Fruit fly (Drosophila melanogaster) whole organism, embryonic: ENCODE data around the gene Jon65Aiii.
A peak's percentile ranks its signal among the peaks of the same experiment; 100 is the strongest.

Source experiments
- CG12744 ChIP-seq: fragments of 200-800 bp; sonication (Bioruptor generic); optimal IDR thresholded peaks from 2 replicates; lab custom pipeline; 2016; ENCODE audit warnings: missing biosample characterization, missing genetic modification characterization
- CG12769 ChIP-seq: fragments of 200-800 bp; sonication (Bioruptor generic); optimal IDR thresholded peaks from 2 replicates; lab custom pipeline; 2019; ENCODE audit warnings: missing biosample characterization, mild to moderate bottlenecking, missing genetic modification characterization, moderate library complexity
- CG1647 ChIP-seq: fragments of 200-800 bp; sonication (Bioruptor generic); optimal IDR thresholded peaks from 3 replicates; lab custom pipeline; 2016; ENCODE audit warnings: missing biosample characterization, missing genetic modification characterization
- CG4328 ChIP-seq: fragments of 200-800 bp; sonication (Bioruptor generic); optimal IDR thresholded peaks from 3 replicates; lab custom pipeline; 2017; ENCODE audit warnings: missing biosample characterization, missing genetic modification reagents, missing genetic modification characterization
- Deaf1 ChIP-seq: fragments of 200-800 bp; optimal IDR thresholded peaks from 3 replicates; lab custom pipeline; 2019; ENCODE audit warnings: missing biosample characterization, mild to moderate bottlenecking, missing genetic modification characterization, moderate library complexity
- chinmo ChIP-seq: fragments of 200-800 bp; sonication (Bioruptor generic); IDR thresholded peaks from 4 replicates; pipeline ENCODE4 v1.3.6; 2022; ENCODE audit warnings: missing biosample characterization, missing genetic modification characterization; ENCODE audit not compliant: partially characterized antibody
- crp ChIP-seq, 2 experiments: fragments of 200-800 bp; sonication (Bioruptor generic); optimal IDR thresholded peaks; 2 replicates in 1 of 2; 3 replicates in 1 of 2; lab custom pipeline; 2017; ENCODE audit warnings: missing biosample characterization in 2 of 2, missing genetic modification characterization in 2 of 2, mild to moderate bottlenecking in 1 of 2, moderate library complexity in 1 of 2
- dan ChIP-seq: fragments of 200-800 bp; sonication (Bioruptor generic); IDR thresholded peaks from 2 replicates; pipeline ENCODE4 v1.3.6; 2022; ENCODE audit warnings: missing biosample characterization, missing genetic modification characterization
- ewg ChIP-seq: fragments of 200-800 bp; sonication (Bioruptor generic); optimal IDR thresholded peaks from 3 replicates; lab custom pipeline; 2017; ENCODE audit warnings: mild to moderate bottlenecking, missing biosample characterization, missing genetic modification reagents, missing genetic modification characterization
- zen2 ChIP-seq: fragments of 200-800 bp; sonication (Bioruptor generic); IDR thresholded peaks from 3 replicates; pipeline ENCODE4 v1.3.6; 2022; ENCODE audit warnings: missing biosample characterization, missing genetic modification characterization; ENCODE audit not compliant: partially characterized antibody

Gene Jon65Aiii

DNA sequence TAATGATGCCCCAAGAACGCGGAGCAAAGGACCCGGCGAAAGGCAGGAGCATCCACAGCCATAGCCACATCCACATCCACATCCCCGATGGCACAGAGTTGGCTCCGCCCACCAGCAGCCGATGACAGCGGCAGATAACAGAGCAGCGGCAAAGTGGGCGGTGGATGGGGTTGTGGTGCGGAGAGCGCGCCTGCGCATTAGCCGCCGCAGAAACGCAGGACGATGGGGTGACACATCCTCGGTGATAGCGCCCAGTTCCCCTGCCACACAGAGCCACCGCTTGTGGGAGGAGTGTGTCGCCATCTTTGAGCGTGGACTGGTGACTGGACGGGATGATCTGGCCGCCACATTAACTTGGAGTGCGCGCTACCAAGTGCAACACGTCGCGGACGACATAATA is 46.7 kb downstream of the Jon65Aiii start, which contains the start of gene Ets65A (continued):
- TF ChIP-seq CG12769 (tag; lab: Kevin White, UChicago), result no peak
- no peak for TF ChIP-seq CG12744 (GFP tag; lab: Kevin White, UChicago)
- TF ChIP-seq CG1647 (GFP tag; lab: Kevin White, UChicago), result no peak
- TF ChIP-seq chinmo (GFP tag; lab: Robert Waterston, UW), result 0 out of 4 replicates have a peak, but pooled peaks have one; percentile 12
- TF ChIP-seq CG4328 (GFP tag; lab: Kevin White, UChicago), result no peak
- TF ChIP-seq dan (GFP tag; lab: Robert Waterston, UW), result 0 out of 2 replicates have a peak, but pooled peaks have one; percentile 16
- TF ChIP-seq zen2 (GFP tag; lab: Robert Waterston, UW), result 0 out of 3 replicates have a peak, but pooled peaks have one; percentile 12
- no peak for TF ChIP-seq crp (GFP tag; optimal IDR thresholded peaks at IDR 0.05; lab: Kevin White, UChicago)
- peak; percentile 34 for TF ChIP-seq Deaf1
- TF ChIP-seq ewg (GFP tag; lab: Kevin White, UChicago), result peak; percentile 79
